Fruit fly (Drosophila melanogaster) whole organism, embryonic: ENCODE results near the gene cno.

ENCODE experiments used
- Abd-B ChIP-seq: fragments of 200-800 bp; sonication (Bioruptor generic); optimal IDR thresholded peaks from 2 replicates; lab custom pipeline; 2018; ENCODE audit warnings: missing biosample characterization, mild to moderate bottlenecking, missing genetic modification characterization, moderate library complexity
- CG10959 ChIP-seq: fragments of 200-800 bp; sonication (Bioruptor generic); IDR thresholded peaks from 2 replicates; pipeline ENCODE4 v1.3.6; 2022; ENCODE audit warnings: missing biosample characterization, missing genetic modification characterization
- CG12219 ChIP-seq: fragments of 200-800 bp; sonication (Bioruptor generic); optimal IDR thresholded peaks from 3 replicates; lab custom pipeline; 2018; ENCODE audit warnings: missing biosample characterization, mild to moderate bottlenecking, missing genetic modification characterization
- CG12769 ChIP-seq: fragments of 200-800 bp; sonication (Bioruptor generic); optimal IDR thresholded peaks from 2 replicates; lab custom pipeline; 2019; ENCODE audit warnings: missing biosample characterization, mild to moderate bottlenecking, missing genetic modification characterization, moderate library complexity
- CG13296 ChIP-seq: fragments of 200-800 bp; sonication (Bioruptor generic); optimal IDR thresholded peaks from 3 replicates; lab custom pipeline; 2018; ENCODE audit warnings: missing biosample characterization, mild to moderate bottlenecking, missing genetic modification characterization
- CG14441 ChIP-seq: fragments of 200-800 bp; sonication (Bioruptor generic); IDR thresholded peaks from 2 replicates; pipeline ENCODE4 v1.3.6; 2022; ENCODE audit warnings: missing biosample characterization, missing genetic modification characterization
- CG18619 ChIP-seq: fragments of 200-800 bp; sonication (Bioruptor generic); optimal IDR thresholded peaks from 3 replicates; lab custom pipeline; 2017; ENCODE audit warnings: missing biosample characterization, mild to moderate bottlenecking, missing genetic modification characterization
- CG2678 ChIP-seq: fragments of 200-800 bp; sonication (Bioruptor generic); optimal IDR thresholded peaks from 3 replicates; lab custom pipeline; 2019; ENCODE audit warnings: missing biosample characterization, mild to moderate bottlenecking, missing genetic modification characterization, moderate library complexity
- CG30403 ChIP-seq: fragments of 200-800 bp; sonication (Bioruptor generic); optimal IDR thresholded peaks from 3 replicates; lab custom pipeline; 2016; ENCODE audit warnings: missing biosample characterization, missing genetic modification characterization
- CG3281 ChIP-seq: fragments of 200-800 bp; sonication (Bioruptor generic); optimal IDR thresholded peaks from 3 replicates; lab custom pipeline; 2017; ENCODE audit warnings: missing biosample characterization, mild to moderate bottlenecking, missing genetic modification characterization
- CG33557 ChIP-seq: fragments of 200-800 bp; sonication (Bioruptor generic); optimal IDR thresholded peaks from 2 replicates; lab custom pipeline; 2019; ENCODE audit warnings: missing biosample characterization, mild to moderate bottlenecking, missing genetic modification characterization, moderate library complexity
- CG7556 ChIP-seq: fragments of 200-800 bp; sonication (Bioruptor generic); optimal IDR thresholded peaks from 2 replicates; lab custom pipeline; 2017; ENCODE audit warnings: missing biosample characterization, mild to moderate bottlenecking, missing genetic modification characterization
- CG7987 ChIP-seq: fragments of 200-800 bp; sonication (Bioruptor generic); optimal IDR thresholded peaks from 2 replicates; lab custom pipeline; 2018; ENCODE audit warnings: missing biosample characterization, mild to moderate bottlenecking, missing genetic modification characterization, moderate library complexity
- CG8290 ChIP-seq, 3 experiments: fragments of 200-800 bp; sonication (Bioruptor generic); optimal IDR thresholded peaks; 2 replicates each; lab custom pipeline; 2016 to 2019; ENCODE audit warnings: missing biosample characterization in 3 of 3, missing genetic modification characterization in 3 of 3, mild to moderate bottlenecking in 2 of 3, moderate library complexity in 1 of 3
- CG9215 ChIP-seq: fragments of 200-800 bp; sonication (Bioruptor generic); IDR thresholded peaks from 2 replicates; pipeline ENCODE4 v1.3.6; 2022; ENCODE audit warnings: missing biosample characterization, missing genetic modification characterization
- CG9817 ChIP-seq: fragments of 200-800 bp; sonication (Bioruptor generic); optimal IDR thresholded peaks from 2 replicates; lab custom pipeline; 2018; ENCODE audit warnings: missing biosample characterization, mild to moderate bottlenecking, missing genetic modification characterization, moderate library complexity
- Deaf1 ChIP-seq: fragments of 200-800 bp; optimal IDR thresholded peaks from 3 replicates; lab custom pipeline; 2019; ENCODE audit warnings: missing biosample characterization, mild to moderate bottlenecking, missing genetic modification characterization, moderate library complexity
- Elba2 ChIP-seq: fragments of 200-800 bp; sonication (Bioruptor generic); optimal IDR thresholded peaks from 3 replicates; lab custom pipeline; 2016; ENCODE audit warnings: missing biosample characterization, missing genetic modification characterization
- GATAe ChIP-seq: fragments of 200-800 bp; sonication (Bioruptor generic); conservative IDR thresholded peaks from 2 replicates; pipeline ENCODE4 v1.3.6; 2022; ENCODE audit warnings: missing biosample characterization, missing genetic modification characterization
- HmgZ ChIP-seq: fragments of 200-800 bp; sonication (Bioruptor generic); optimal IDR thresholded peaks from 2 replicates; lab custom pipeline; 2018; ENCODE audit warnings: missing biosample characterization, mild to moderate bottlenecking, missing genetic modification characterization
- Hr3 ChIP-seq: fragments of 200-800 bp; sonication (Bioruptor generic); optimal IDR thresholded peaks from 3 replicates; lab custom pipeline; 2016; ENCODE audit warnings: missing biosample characterization, missing genetic modification characterization
- Mad ChIP-seq: fragments of 200-800 bp; sonication (Bioruptor generic); optimal IDR thresholded peaks from 2 replicates; lab custom pipeline; 2016; ENCODE audit warnings: missing biosample characterization, missing genetic modification characterization
- Med ChIP-seq: fragments of 200-800 bp; sonication (Bioruptor generic); peaks from one replicate; lab custom pipeline; 2016; ENCODE audit warnings: missing biosample characterization, missing genetic modification characterization, mild to moderate bottlenecking, inconsistent platforms, moderate library complexity
- NFAT ChIP-seq: fragments of 200-800 bp; sonication (Bioruptor generic); IDR thresholded peaks from 2 replicates; pipeline ENCODE4 v1.3.6; 2022; ENCODE audit warnings: missing biosample characterization, missing genetic modification characterization
- Neu2 ChIP-seq: fragments of 200-800 bp; sonication (Bioruptor generic); optimal IDR thresholded peaks from 3 replicates; lab custom pipeline; 2016; ENCODE audit warnings: missing biosample characterization, missing genetic modification characterization, borderline replicate concordance
- NfI ChIP-seq: fragments of 200-800 bp; sonication (Bioruptor generic); optimal IDR thresholded peaks from 3 replicates; lab custom pipeline; 2018; ENCODE audit warnings: missing biosample characterization, mild to moderate bottlenecking, missing genetic modification characterization, moderate library complexity
- Sry-β ChIP-seq: fragments of 200-800 bp; sonication (Bioruptor generic); optimal IDR thresholded peaks from 2 replicates; lab custom pipeline; 2018; ENCODE audit warnings: missing biosample characterization, mild to moderate bottlenecking, missing genetic modification characterization, moderate library complexity
- Sry-δ ChIP-seq: fragments of 200-800 bp; sonication (Bioruptor generic); optimal IDR thresholded peaks from 2 replicates; lab custom pipeline; 2016; ENCODE audit warnings: missing biosample characterization, missing genetic modification characterization
- Stat92E ChIP-seq, 3 experiments: fragments of >200 bp in 2 of 3; fragments of 200-800 bp in 1 of 3; sonication (Bioruptor generic) in 1 of 3; optimal IDR thresholded peaks; 2 replicates each; lab custom pipeline; 2017 to 2019; ENCODE audit warnings: missing biosample characterization in 3 of 3, missing genetic modification characterization in 3 of 3, mild to moderate bottlenecking in 1 of 3, moderate library complexity in 1 of 3
- Taf1 ChIP-seq: fragments of 200-800 bp; sonication (Bioruptor generic); IDR thresholded peaks from 2 replicates; pipeline ENCODE4 v1.3.6; 2022; ENCODE audit warnings: missing biosample characterization, missing genetic modification characterization
- YL-1 ChIP-seq: fragments of 200-800 bp; sonication (Bioruptor generic); optimal IDR thresholded peaks from 3 replicates; lab custom pipeline; 2017; ENCODE audit warnings: missing biosample characterization, mild to moderate bottlenecking, missing genetic modification characterization
- abd-A ChIP-seq: fragments of 200-800 bp; sonication (Bioruptor generic); optimal IDR thresholded peaks from 3 replicates; lab custom pipeline; 2019; ENCODE audit warnings: missing biosample characterization, mild to moderate bottlenecking, missing genetic modification characterization, moderate library complexity
- ac ChIP-seq: fragments of 200-800 bp; sonication (Bioruptor generic); optimal IDR thresholded peaks from 3 replicates; lab custom pipeline; 2017; ENCODE audit warnings: missing biosample characterization, mild to moderate bottlenecking, missing genetic modification characterization
- bsh ChIP-seq, 2 experiments: fragments of 200-800 bp; sonication (Bioruptor generic); optimal IDR thresholded peaks; 2 replicates each; lab custom pipeline; 2017 to 2018; ENCODE audit warnings: mild to moderate bottlenecking in 2 of 2, missing biosample characterization in 2 of 2, missing genetic modification characterization in 2 of 2, moderate library complexity in 1 of 2
- ci ChIP-seq: fragments of 200-800 bp; sonication (Bioruptor generic); IDR thresholded peaks from 3 replicates; pipeline ENCODE4 v1.3.6; 2022; ENCODE audit warnings: missing biosample characterization, missing genetic modification characterization
- crp ChIP-seq, 2 experiments: fragments of 200-800 bp; sonication (Bioruptor generic); optimal IDR thresholded peaks; 2 replicates in 1 of 2; 3 replicates in 1 of 2; lab custom pipeline; 2017; ENCODE audit warnings: missing biosample characterization in 2 of 2, missing genetic modification characterization in 2 of 2, mild to moderate bottlenecking in 1 of 2, moderate library complexity in 1 of 2
- fd102C ChIP-seq: fragments of 200-800 bp; sonication (Bioruptor generic); optimal IDR thresholded peaks from 2 replicates; lab custom pipeline; 2018; ENCODE audit warnings: missing biosample characterization, mild to moderate bottlenecking, missing genetic modification characterization, moderate library complexity
- fru ChIP-seq: fragments of >200 bp; optimal IDR thresholded peaks from 2 replicates; lab custom pipeline; 2017
- gem ChIP-seq: fragments of 200-800 bp; sonication (Bioruptor generic); optimal IDR thresholded peaks from 2 replicates; lab custom pipeline; 2019; ENCODE audit warnings: missing biosample characterization, mild to moderate bottlenecking, missing genetic modification characterization, moderate library complexity
- insv ChIP-seq, 2 experiments: fragments of 200-800 bp; sonication (Bioruptor generic); optimal IDR thresholded peaks; 3 replicates each; lab custom pipeline; 2016 to 2018; ENCODE audit warnings: missing biosample characterization in 2 of 2, missing genetic modification characterization in 2 of 2
- kay ChIP-seq: fragments of 200-800 bp; sonication (Bioruptor generic); optimal IDR thresholded peaks from 2 replicates; lab custom pipeline; 2016; ENCODE audit warnings: missing biosample characterization, missing genetic modification characterization
- lab ChIP-seq: fragments of 200-800 bp; sonication (Bioruptor generic); optimal IDR thresholded peaks from 3 replicates; lab custom pipeline; 2017; ENCODE audit warnings: missing biosample characterization, missing genetic modification characterization, mild to moderate bottlenecking, moderate library complexity, missing genetic modification reagents
- nerfin-1 ChIP-seq: fragments of 200-800 bp; sonication (Bioruptor generic); optimal IDR thresholded peaks from 3 replicates; lab custom pipeline; 2019; ENCODE audit warnings: missing biosample characterization, mild to moderate bottlenecking, missing genetic modification characterization, moderate library complexity
- nmo ChIP-seq: fragments of 200-800 bp; sonication (Bioruptor generic); optimal IDR thresholded peaks from 2 replicates; lab custom pipeline; 2018; ENCODE audit warnings: missing biosample characterization, mild to moderate bottlenecking, missing genetic modification characterization, moderate library complexity
- onecut ChIP-seq: fragments of 200-800 bp; sonication (Bioruptor generic); IDR thresholded peaks from 2 replicates; pipeline ENCODE4 v1.3.6; 2022; ENCODE audit warnings: missing biosample characterization, missing genetic modification characterization
- otp ChIP-seq: fragments of 200-800 bp; sonication (Bioruptor generic); IDR thresholded peaks from 3 replicates; pipeline ENCODE4, ENCODE4 v1.3.6; 2022; ENCODE audit warnings: missing biosample characterization, missing genetic modification characterization
- pb ChIP-seq: fragments of 200-800 bp; sonication (Bioruptor generic); optimal IDR thresholded peaks from 3 replicates; lab custom pipeline; 2016; ENCODE audit warnings: missing biosample characterization, missing genetic modification characterization
- pfk ChIP-seq: fragments of 200-800 bp; sonication (Bioruptor generic); optimal IDR thresholded peaks from 2 replicates; lab custom pipeline; 2018; ENCODE audit warnings: missing biosample characterization, mild to moderate bottlenecking, missing genetic modification characterization, moderate library complexity
- pros ChIP-seq: fragments of 200-800 bp; sonication (Bioruptor generic); optimal IDR thresholded peaks from 3 replicates; lab custom pipeline; 2019; ENCODE audit warnings: missing biosample characterization, mild to moderate bottlenecking, missing genetic modification characterization, moderate library complexity
- rib ChIP-seq: fragments of 200-800 bp; sonication (Bioruptor generic); IDR thresholded peaks from 2 replicates; pipeline ENCODE4 v1.3.6; 2022; ENCODE audit warnings: missing biosample characterization, missing genetic modification characterization
- twi ChIP-seq: fragments of 200-800 bp; optimal IDR thresholded peaks from 2 replicates; lab custom pipeline; 2019; ENCODE audit warnings: missing biosample characterization, mild to moderate bottlenecking, missing genetic modification characterization, moderate library complexity

The cno gene

DNA sequence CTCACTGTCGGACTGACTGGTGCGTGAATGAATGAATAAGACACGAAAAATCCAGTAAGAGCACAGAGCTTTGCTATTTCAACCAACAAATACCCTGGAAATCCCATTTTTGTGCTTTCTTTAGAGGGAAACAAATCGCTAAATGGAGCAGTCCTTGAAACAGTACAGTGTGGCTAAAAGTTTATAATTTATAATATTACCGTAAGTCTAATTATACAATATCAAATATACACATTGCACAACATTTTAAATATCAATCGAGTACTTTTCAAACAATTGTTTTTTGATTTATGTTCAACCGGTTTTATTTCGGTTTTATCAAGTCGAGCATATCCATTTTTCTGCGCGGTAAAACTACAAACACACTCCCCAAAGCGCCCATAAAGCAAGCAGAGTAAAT is 24.0 kb downstream of the cno start (continued):
- TF ChIP-seq crp (GFP tag; optimal IDR thresholded peaks at IDR 0.05; lab: Kevin White, UChicago) = no peak
- TF ChIP-seq YL-1 = no peak
- TF ChIP-seq Taf1 (GFP tag; lab: Robert Waterston, UW) = no peak
- TF ChIP-seq gem (tag; lab: Kevin White, UChicago) = peak; percentile 31
- TF ChIP-seq Sry-β (GFP tag; lab: Kevin White, UChicago) = no peak
- no peak for TF ChIP-seq CG14441 (GFP tag; lab: Robert Waterston, UW)
- TF ChIP-seq onecut (GFP tag; lab: Robert Waterston, UW) = no peak
- TF ChIP-seq HmgZ (tag; lab: Kevin White, UChicago) = no peak
- peak; percentile 3 for TF ChIP-seq CG30403 (GFP tag; lab: Kevin White, UChicago)
- no peak for TF ChIP-seq CG9817 (tag; lab: Kevin White, UChicago)
- no peak for TF ChIP-seq Elba2
- no peak for TF ChIP-seq rib (GFP tag; lab: Robert Waterston, UW)
- no peak for TF ChIP-seq CG9215 (GFP tag; lab: Robert Waterston, UW)
- no peak for TF ChIP-seq twi (tag; lab: Kevin White, UChicago)
- no peak for TF ChIP-seq nmo (GFP tag; lab: Kevin White, UChicago)
- no peak for TF ChIP-seq CG10959 (GFP tag; lab: Robert Waterston, UW)
- no peak for TF ChIP-seq Hr3 (GFP tag; lab: Kevin White, UChicago)
- no peak for TF ChIP-seq CG3281 (GFP tag; lab: Kevin White, UChicago)
- no peak for TF ChIP-seq CG8290 (GFP tag; optimal IDR thresholded peaks at IDR 0.05; lab: Kevin White, UChicago)
- TF ChIP-seq CG8290 (tag; optimal IDR thresholded peaks at IDR 0.05; lab: Kevin White, UChicago) = no peak
- no peak for TF ChIP-seq Neu2
- TF ChIP-seq kay = no peak
- no peak for TF ChIP-seq CG12219
- TF ChIP-seq CG12769 (tag; lab: Kevin White, UChicago) = no peak
- TF ChIP-seq CG7556 (GFP tag; lab: Kevin White, UChicago) = peak; percentile 10
- no peak for TF ChIP-seq ac (GFP tag; lab: Kevin White, UChicago)
- TF ChIP-seq GATAe = no peak
- no peak for TF ChIP-seq Abd-B (GFP tag; lab: Kevin White, UChicago)
- no peak for TF ChIP-seq fd102C
- TF ChIP-seq bsh (GFP tag; optimal IDR thresholded peaks at IDR 0.05; lab: Kevin White, UChicago) = no peak
- no peak for TF ChIP-seq pb
- TF ChIP-seq insv (GFP tag; optimal IDR thresholded peaks at IDR 0.05; lab: Kevin White, UChicago) = no peak
- TF ChIP-seq CG18619 (GFP tag; lab: Kevin White, UChicago) = no peak
- no peak for TF ChIP-seq CG13296
- TF ChIP-seq pfk = no peak
- no peak for TF ChIP-seq CG33557 (GFP tag; lab: Kevin White, UChicago)
- peak; percentile 42 for TF ChIP-seq lab (GFP tag; lab: Kevin White, UChicago)
- TF ChIP-seq Sry-δ = no peak
- TF ChIP-seq nerfin-1 = no peak
- no peak for TF ChIP-seq Deaf1
- no peak for TF ChIP-seq CG7987 (GFP tag; lab: Kevin White, UChicago)
- TF ChIP-seq NFAT (GFP tag; lab: Robert Waterston, UW) = no peak
- TF ChIP-seq abd-A (tag; lab: Kevin White, UChicago) = no peak
- no peak for TF ChIP-seq ci (GFP tag; lab: Robert Waterston, UW)
- no peak for TF ChIP-seq fru (lab: Kevin White, UChicago)
- TF ChIP-seq Mad (GFP tag; lab: Kevin White, UChicago) = no peak
- TF ChIP-seq Med = no peak
- no peak for TF ChIP-seq NfI (GFP tag; lab: Kevin White, UChicago)
- no peak for TF ChIP-seq pros
- TF ChIP-seq CG2678 (tag; lab: Kevin White, UChicago) = peak; percentile 17
- TF ChIP-seq otp (GFP tag; lab: Robert Waterston, UW) = no peak
- no peak for TF ChIP-seq Stat92E (GFP tag; optimal IDR thresholded peaks at IDR 0.05; lab: Kevin White, UChicago)
